Fruit fly (Drosophila melanogaster): ENCODE measurements around the gene CG13607.

The CG13607 gene

dm6 chr3R:24151924-24152809 lies 36.0 kb upstream of the CG13607 start, which contains the start of the genes p38a and CG6178 (continued):
- no peak for TF ChIP-seq NK7.1 (GFP tag; optimal IDR thresholded peaks at IDR 0.05)
- peak; percentile 97 for TF ChIP-seq HHEX (GFP tag; optimal IDR thresholded peaks at IDR 0.05)
- peak; percentile 91 for TF ChIP-seq CG12155 (GFP tag; optimal IDR thresholded peaks at IDR 0.05)
- no peak for TF ChIP-seq CG1832 (GFP tag; optimal IDR thresholded peaks at IDR 0.05)
- no peak for TF ChIP-seq en (GFP tag; optimal IDR thresholded peaks at IDR 0.05)
- peak; percentile 96 for TF ChIP-seq sob (GFP tag; IDR thresholded peaks at IDR 0.05)
- peak; percentile 21 for TF ChIP-seq Bteb2 (GFP tag; optimal IDR thresholded peaks at IDR 0.05)
- TF ChIP-seq Sox100B (GFP tag; optimal IDR thresholded peaks at IDR 0.05): peak; percentile 99
- peak; percentile 94 for TF ChIP-seq nom (GFP tag; optimal IDR thresholded peaks at IDR 0.05)
- TF ChIP-seq BEAF-32 (GFP tag; optimal IDR thresholded peaks at IDR 0.05): peak; percentile 15
- peak; percentile 95 for TF ChIP-seq CG30403 (GFP tag; optimal IDR thresholded peaks at IDR 0.05)
- TF ChIP-seq ind (GFP tag; optimal IDR thresholded peaks at IDR 0.05): peak; percentile 96
- no peak for TF ChIP-seq p53 (GFP tag; optimal IDR thresholded peaks at IDR 0.05)
- TF ChIP-seq Eip74EF (GFP tag; optimal IDR thresholded peaks at IDR 0.05): peak in 1 of 2 experiments; percentile 97
- TF ChIP-seq Gsc (GFP tag; IDR thresholded peaks at IDR 0.05): no peak; the same call in 1 of the 2 replicates
- peak; percentile 96 for TF ChIP-seq CG13894 (tag; optimal IDR thresholded peaks at IDR 0.05)
- TF ChIP-seq ems (GFP tag; optimal IDR thresholded peaks at IDR 0.05): peak; percentile 36
- peak; percentile 99 for TF ChIP-seq CG12659 (GFP tag; optimal IDR thresholded peaks at IDR 0.05)
- TF ChIP-seq CG15696 (tag; optimal IDR thresholded peaks at IDR 0.05): peak; percentile 92
- peak; percentile 95 for TF ChIP-seq Mrtf (GFP tag; IDR thresholded peaks at IDR 0.05)
- TF ChIP-seq chm (GFP tag; IDR thresholded peaks at IDR 0.05): peak; percentile 65; the same call in 1 of the 2 replicates
- peak; percentile 93 for TF ChIP-seq CG31224 (GFP tag; IDR thresholded peaks at IDR 0.05)
- peak; percentile 98 for TF ChIP-seq Fer3 (tag; optimal IDR thresholded peaks at IDR 0.05)
- peak; percentile 79 for TF ChIP-seq CG2116 (GFP tag; optimal IDR thresholded peaks at IDR 0.05)
- TF ChIP-seq CG32767 (GFP tag; IDR thresholded peaks at IDR 0.05): peak; percentile 98
- TF ChIP-seq Lhr (GFP tag; optimal IDR thresholded peaks at IDR 0.05): peak; percentile 46
- TF ChIP-seq Dek (tag; optimal IDR thresholded peaks at IDR 0.05): peak; percentile 98
- TF ChIP-seq tin (GFP tag; optimal IDR thresholded peaks at IDR 0.05): peak; percentile 92
- TF ChIP-seq Tbp (GFP tag; optimal IDR thresholded peaks at IDR 0.05): no peak
- TF ChIP-seq CG10959 (GFP tag; IDR thresholded peaks at IDR 0.05): peak; percentile 74
- TF ChIP-seq CG1233 (GFP tag; optimal IDR thresholded peaks at IDR 0.05): peak; percentile 97
- TF ChIP-seq lbe (GFP tag; optimal IDR thresholded peaks at IDR 0.05): peak; percentile 84
- peak; percentile 98 for TF ChIP-seq CG10147 (GFP tag; optimal IDR thresholded peaks at IDR 0.05)
- TF ChIP-seq CG6765 (GFP tag; optimal IDR thresholded peaks at IDR 0.05): peak; percentile 95
- no peak for TF ChIP-seq Kr (GFP tag; optimal IDR thresholded peaks at IDR 0.05)
- peak; percentile 64 for TF ChIP-seq CG9609 (GFP tag; optimal IDR thresholded peaks at IDR 0.05)
- TF ChIP-seq CG2678 (tag; optimal IDR thresholded peaks at IDR 0.05): peak; percentile 99
- TF ChIP-seq CG13424 (tag; optimal IDR thresholded peaks at IDR 0.05): peak; percentile 99
- TF ChIP-seq bigmax (GFP tag; optimal IDR thresholded peaks at IDR 0.05): peak; percentile 82
- peak; percentile 68 for TF ChIP-seq HLH54F (GFP tag; optimal IDR thresholded peaks at IDR 0.05)
- TF ChIP-seq CG17361 (GFP tag; IDR thresholded peaks at IDR 0.05): peak; percentile 100
- TF ChIP-seq CG16815 (GFP tag; optimal IDR thresholded peaks at IDR 0.05): peak; percentile 94
- peak; percentile 42 for TF ChIP-seq Dad (GFP tag; optimal IDR thresholded peaks at IDR 0.05)
- 0 out of 2 replicates have a peak, but pooled peaks have one; percentile 29 for TF ChIP-seq dan (GFP tag; IDR thresholded peaks at IDR 0.05)
- TF ChIP-seq maf-S (GFP tag; optimal IDR thresholded peaks at IDR 0.05): peak; percentile 1
- peak; percentile 90 for TF ChIP-seq gce (GFP tag; IDR thresholded peaks at IDR 0.05)
- peak; percentile 69 for TF ChIP-seq bab2 (GFP tag; optimal IDR thresholded peaks at IDR 0.05)
- peak; percentile 98 for TF ChIP-seq dysf (GFP tag; IDR thresholded peaks at IDR 0.05)
